Worm (Caenorhabditis elegans) whole organism, early embryonic: ENCODE data around the gene Y38F1A.2.

Experiments
- ama-1 ChIP-seq: fragments of 150-350 bp; optimal IDR thresholded peaks from 2 replicates; lab custom pipeline; 2014
- flt-1 ChIP-seq: fragments of 200-800 bp; sonication (Bioruptor generic); IDR thresholded peaks from 2 replicates; pipeline ENCODE4 v1.3.6; 2022; ENCODE audit warnings: missing genetic modification characterization, missing compliant biosample characterization

- TF ChIP-seq flt-1 (GFP tag; lab: Robert Waterston, UW) (no peak), ama-1 (lab: Kevin White, UChicago) (no peak)
Observed at ce11 chrII:13006283-13006682, 51.5 kb downstream of the Y38F1A.2 start.
